Fruit fly (Drosophila melanogaster) whole organism, pupa: Measurements from ENCODE around the gene UbcE2H.

Source experiments
- CG10348 ChIP-seq: fragments of 200-800 bp; sonication (Bioruptor generic); IDR thresholded peaks from 2 replicates; pipeline ENCODE4 v1.3.6; 2022; ENCODE audit warnings: missing biosample characterization, missing genetic modification characterization
- CG14655 ChIP-seq: fragments of 200-800 bp; sonication (Bioruptor generic); optimal IDR thresholded peaks from 3 replicates; lab custom pipeline; 2017; ENCODE audit warnings: mild to moderate bottlenecking, missing biosample characterization, missing genetic modification reagents, missing genetic modification characterization
- CG17806 ChIP-seq: fragments of 200-800 bp; sonication (Bioruptor generic); optimal IDR thresholded peaks from 2 replicates; lab custom pipeline; 2018; ENCODE audit warnings: missing biosample characterization, mild to moderate bottlenecking, missing genetic modification characterization, moderate library complexity
- CG4496 ChIP-seq: fragments of 200-800 bp; sonication (Bioruptor generic); IDR thresholded peaks from 3 replicates; pipeline ENCODE4 v1.3.6; 2022; ENCODE audit warnings: missing biosample characterization, missing genetic modification characterization
- EcR ChIP-seq: fragments of 200-800 bp; sonication (Bioruptor generic); optimal IDR thresholded peaks from 3 replicates; lab custom pipeline; 2019; ENCODE audit warnings: missing biosample characterization, missing genetic modification characterization, mild to moderate bottlenecking, moderate library complexity, missing genetic modification reagents
- fd96Ca ChIP-seq: fragments of 200-800 bp; sonication (Bioruptor generic); IDR thresholded peaks from 3 replicates; pipeline ENCODE4 v1.3.6; 2022; ENCODE audit warnings: missing biosample characterization, missing genetic modification characterization

DNA sequence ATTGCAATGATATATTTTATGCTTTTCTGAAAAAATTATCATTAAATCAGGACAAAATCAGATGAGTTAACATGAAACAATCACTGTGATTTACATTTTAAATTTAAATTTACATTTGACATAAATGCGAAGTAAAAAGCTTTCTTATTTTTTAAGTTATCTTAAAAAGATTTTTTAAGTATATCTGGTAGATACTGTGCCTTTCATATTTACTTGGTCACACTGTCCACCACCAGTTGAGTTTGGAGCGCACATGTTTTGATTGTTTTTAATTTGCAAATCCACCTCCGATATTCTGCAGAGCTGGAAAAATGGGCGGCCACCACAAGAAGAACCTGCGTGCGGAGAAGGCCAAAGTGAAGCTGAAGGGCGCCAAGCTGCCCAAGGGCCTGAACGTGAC is 22.9 kb upstream of the UbcE2H start, which contains the start of gene CG1575:
- no peak for TF ChIP-seq CG17806 (tag; lab: Kevin White, UChicago)
- TF ChIP-seq EcR (GFP tag; lab: Kevin White, UChicago): no peak
- no peak for TF ChIP-seq CG14655 (GFP tag; lab: Kevin White, UChicago)
- TF ChIP-seq CG4496 (GFP tag; lab: Robert Waterston, UW): no peak
- no peak for TF ChIP-seq fd96Ca (GFP tag; lab: Robert Waterston, UW)
- TF ChIP-seq CG10348 (GFP tag; lab: Robert Waterston, UW): no peak
